Worm (Caenorhabditis elegans) whole organism, young adult: ENCODE measurements around the gene Y69A2AR.24.

ENCODE experiments used
- B0261.1 ChIP-seq: sonication (generic microtip); optimal IDR thresholded peaks from 2 replicates; lab custom pipeline; 2016; ENCODE audit warnings: mild to moderate bottlenecking, missing genetic modification characterization, moderate library complexity, missing compliant biosample characterization
- B0336.3 ChIP-seq: fragments of 200-800 bp; sonication (Bioruptor generic); IDR thresholded peaks from 2 replicates; pipeline ENCODE4 v1.3.6; 2022; ENCODE audit warnings: missing genetic modification characterization, missing compliant biosample characterization
- D2030.7 ChIP-seq: fragments of 200-800 bp; sonication (Bioruptor generic); IDR thresholded peaks from 2 replicates; pipeline ENCODE4 v1.3.6; 2022; ENCODE audit warnings: missing genetic modification reagents, missing genetic modification characterization, missing compliant biosample characterization
- F22D6.2 ChIP-seq: sonication (generic microtip); optimal IDR thresholded peaks from 2 replicates; lab custom pipeline; 2016; ENCODE audit warnings: mild to moderate bottlenecking, missing genetic modification characterization, missing compliant biosample characterization
- F23B12.7 ChIP-seq: sonication (generic microtip); optimal IDR thresholded peaks from 2 replicates; lab custom pipeline; 2017; ENCODE audit warnings: missing genetic modification characterization, mild to moderate bottlenecking, missing compliant biosample characterization, antibody characterized with exemption, moderate library complexity; ENCODE audit not compliant: insufficient read depth
- F52B5.7 ChIP-seq: sonication (generic microtip); optimal IDR thresholded peaks from 2 replicates; lab custom pipeline; 2016; ENCODE audit warnings: mild to moderate bottlenecking, missing genetic modification characterization, missing compliant biosample characterization
- F57A8.1 ChIP-seq: fragments of 200-800 bp; sonication (Bioruptor generic); optimal IDR thresholded peaks from 2 replicates; lab custom pipeline; 2018; ENCODE audit warnings: mild to moderate bottlenecking, missing genetic modification characterization, moderate library complexity, missing compliant biosample characterization
- K11D2.4 ChIP-seq: fragments of 200-800 bp; sonication (Bioruptor generic); IDR thresholded peaks from 2 replicates; pipeline ENCODE4 v1.3.6; 2022; ENCODE audit warnings: missing genetic modification reagents, missing genetic modification characterization, missing compliant biosample characterization
- T07F8.4 ChIP-seq: sonication (generic microtip); optimal IDR thresholded peaks from 2 replicates; lab custom pipeline; 2016; ENCODE audit warnings: mild to moderate bottlenecking, missing genetic modification characterization, moderate library complexity, missing compliant biosample characterization
- Y53F4B.3 ChIP-seq: fragments of 200-800 bp; sonication (Bioruptor generic); IDR thresholded peaks from 2 replicates; pipeline ENCODE4 v1.3.6; 2022; ENCODE audit warnings: missing genetic modification reagents, missing genetic modification characterization, missing compliant biosample characterization
- Y79H2A.3 ChIP-seq: fragments of 200-800 bp; sonication (Bioruptor generic); conservative IDR thresholded peaks from 2 replicates; pipeline ENCODE4 v1.3.6; 2022; ENCODE audit warnings: missing genetic modification reagents, missing genetic modification characterization, missing compliant biosample characterization
- Y95B8A.8 ChIP-seq: fragments of 200-800 bp; sonication (Bioruptor generic); IDR thresholded peaks from 2 replicates; pipeline ENCODE4 v1.3.6; 2022; ENCODE audit warnings: missing genetic modification reagents, missing genetic modification characterization, missing compliant biosample characterization
- ama-1 ChIP-seq, 3 experiments: fragments of 150-350 bp in 1 of 3; sonication (generic microtip) in 2 of 3; optimal IDR thresholded peaks; 2 replicates each; lab custom pipeline; 2014 to 2018; ENCODE audit warnings: missing biosample characterization in 2 of 3, missing genetic modification characterization in 2 of 3, missing genetic modification reagents in 2 of 3
- athp-1 ChIP-seq: sonication (generic microtip); optimal IDR thresholded peaks from 2 replicates; lab custom pipeline; 2017; ENCODE audit warnings: mild to moderate bottlenecking, missing genetic modification characterization, missing compliant biosample characterization
- attf-6 ChIP-seq: fragments of 200-800 bp; sonication (Bioruptor generic); IDR thresholded peaks from 2 replicates; pipeline ENCODE4 v1.3.6; 2022; ENCODE audit warnings: missing genetic modification reagents, missing genetic modification characterization, missing compliant biosample characterization
- bed-1 ChIP-seq: fragments of 200-800 bp; sonication (Bioruptor generic); IDR thresholded peaks from 2 replicates; pipeline ENCODE4 v1.3.6; 2022; ENCODE audit warnings: missing genetic modification reagents, missing genetic modification characterization, missing compliant biosample characterization
- bed-2 ChIP-seq: fragments of 200-800 bp; sonication (Bioruptor generic); IDR thresholded peaks from 2 replicates; pipeline ENCODE4 v1.3.6; 2022; ENCODE audit warnings: missing genetic modification reagents, missing genetic modification characterization, missing compliant biosample characterization
- ccch-3 ChIP-seq: fragments of 200-800 bp; sonication (Bioruptor generic); optimal IDR thresholded peaks from 2 replicates; lab custom pipeline; 2018; ENCODE audit warnings: mild to moderate bottlenecking, missing genetic modification characterization, missing compliant biosample characterization
- cebp-1 ChIP-seq, 2 experiments: fragments of 200-800 bp in 1 of 2; sonication (Bioruptor generic) in 1 of 2; sonication (generic microtip) in 1 of 2; IDR thresholded peaks in 1 of 2; optimal IDR thresholded peaks in 1 of 2; 2 replicates each; pipeline versions ENCODE4 v1.3.6 to Lab custom; 2017 to 2022; ENCODE audit warnings: missing compliant biosample characterization in 2 of 2, missing genetic modification characterization in 2 of 2, mild to moderate bottlenecking in 1 of 2, missing genetic modification reagents in 1 of 2, moderate library complexity in 1 of 2
- cebp-2 ChIP-seq: fragments of 200-800 bp; sonication (Bioruptor generic); IDR thresholded peaks from 2 replicates; pipeline ENCODE4 v1.3.6; 2022; ENCODE audit warnings: missing genetic modification characterization, missing compliant biosample characterization
- ceh-27 ChIP-seq: fragments of 200-800 bp; sonication (Bioruptor generic); optimal IDR thresholded peaks from 2 replicates; lab custom pipeline; 2018; ENCODE audit warnings: mild to moderate bottlenecking, missing genetic modification characterization, moderate library complexity, missing compliant biosample characterization
- ceh-58 ChIP-seq: fragments of 200-800 bp; sonication (Bioruptor generic); IDR thresholded peaks from 2 replicates; pipeline ENCODE4 v1.3.6; 2022; ENCODE audit warnings: missing genetic modification characterization, missing compliant biosample characterization
- ceh-91 ChIP-seq: fragments of 200-800 bp; sonication (Bioruptor generic); IDR thresholded peaks from 2 replicates; pipeline ENCODE4 v1.3.6; 2022; ENCODE audit warnings: missing genetic modification reagents, missing genetic modification characterization, missing compliant biosample characterization
- dox-1 ChIP-seq: fragments of 200-800 bp; sonication (Bioruptor generic); IDR thresholded peaks from 2 replicates; pipeline ENCODE4 v1.3.6; 2022; ENCODE audit warnings: missing genetic modification reagents, missing genetic modification characterization, missing compliant biosample characterization
- dpff-1 ChIP-seq: sonication (generic microtip); optimal IDR thresholded peaks from 2 replicates; lab custom pipeline; 2017; ENCODE audit warnings: mild to moderate bottlenecking, missing genetic modification characterization, missing compliant biosample characterization
- egrh-3 ChIP-seq: fragments of 200-800 bp; sonication (Bioruptor generic); IDR thresholded peaks from 2 replicates; pipeline ENCODE4 v1.3.6; 2022; ENCODE audit warnings: missing genetic modification reagents, missing genetic modification characterization, missing compliant biosample characterization
- ets-4 ChIP-seq: fragments of 200-800 bp; sonication (Bioruptor generic); optimal IDR thresholded peaks from 2 replicates; lab custom pipeline; 2018; ENCODE audit warnings: mild to moderate bottlenecking, missing genetic modification characterization, missing compliant biosample characterization
- fkh-3 ChIP-seq: sonication (generic microtip); optimal IDR thresholded peaks from 2 replicates; lab custom pipeline; 2016; ENCODE audit warnings: mild to moderate bottlenecking, missing genetic modification characterization, missing compliant biosample characterization
- gei-17 ChIP-seq: fragments of 200-800 bp; sonication (Bioruptor generic); optimal IDR thresholded peaks from 2 replicates; lab custom pipeline; 2018; ENCODE audit warnings: mild to moderate bottlenecking, missing genetic modification characterization, missing compliant biosample characterization
- hmg-1.2 ChIP-seq: fragments of 200-800 bp; sonication (Bioruptor generic); IDR thresholded peaks from 2 replicates; pipeline ENCODE4 v1.3.6; 2022; ENCODE audit warnings: missing genetic modification reagents, missing genetic modification characterization, missing compliant biosample characterization
- let-526 ChIP-seq: fragments of 200-800 bp; sonication (Bioruptor generic); IDR thresholded peaks from 2 replicates; pipeline ENCODE4 v1.3.6; 2022; ENCODE audit warnings: missing genetic modification reagents, missing genetic modification characterization, missing compliant biosample characterization
- let-607 ChIP-seq, 2 experiments: fragments of 200-800 bp in 1 of 2; sonication (Bioruptor generic) in 1 of 2; sonication (generic microtip) in 1 of 2; optimal IDR thresholded peaks; 2 replicates each; lab custom pipeline; 2016 to 2018; ENCODE audit warnings: mild to moderate bottlenecking in 2 of 2, missing compliant biosample characterization in 2 of 2, missing genetic modification characterization in 2 of 2, moderate library complexity in 2 of 2, missing genotype in 1 of 2
- lsy-27 ChIP-seq: sonication (generic microtip); optimal IDR thresholded peaks from 2 replicates; lab custom pipeline; 2017; ENCODE audit warnings: missing genetic modification characterization, mild to moderate bottlenecking, missing compliant biosample characterization, antibody characterized with exemption, missing genotype, borderline replicate concordance; ENCODE audit not compliant: insufficient read depth
- madf-3 ChIP-seq: fragments of 200-800 bp; sonication (Bioruptor generic); IDR thresholded peaks from 2 replicates; pipeline ENCODE4 v1.3.6; 2022; ENCODE audit warnings: missing genetic modification reagents, missing genetic modification characterization, missing compliant biosample characterization
- mes-4 ChIP-seq: sonication (generic microtip); optimal IDR thresholded peaks from 2 replicates; lab custom pipeline; 2016; ENCODE audit warnings: missing genotype, missing genetic modification characterization, missing compliant biosample characterization
- nfya-1 ChIP-seq: sonication (generic microtip); optimal IDR thresholded peaks from 2 replicates; lab custom pipeline; 2017; ENCODE audit warnings: antibody characterized with exemption, missing compliant biosample characterization, missing genetic modification characterization, borderline replicate concordance; ENCODE audit not compliant: insufficient read depth
- nfya-2 ChIP-seq: fragments of 200-800 bp; sonication (Bioruptor generic); IDR thresholded peaks from 2 replicates; pipeline ENCODE4 v1.3.6; 2022; ENCODE audit warnings: missing genetic modification reagents, missing genetic modification characterization, missing compliant biosample characterization
- nhr-179 ChIP-seq: sonication (generic microtip); optimal IDR thresholded peaks from 2 replicates; lab custom pipeline; 2016; ENCODE audit warnings: mild to moderate bottlenecking, missing genetic modification characterization, missing compliant biosample characterization
- rcor-1 ChIP-seq: fragments of 200-800 bp; sonication (Bioruptor generic); IDR thresholded peaks from 2 replicates; pipeline ENCODE4 v1.3.6; 2022; ENCODE audit warnings: missing genetic modification reagents, missing genetic modification characterization, missing compliant biosample characterization
- rec-8 ChIP-seq, 2 experiments: sonication (generic microtip); optimal IDR thresholded peaks; 2 replicates each; lab custom pipeline; 2016; ENCODE audit warnings: mild to moderate bottlenecking in 2 of 2, missing genetic modification characterization in 2 of 2, missing genetic modification reagents in 2 of 2, missing genotype in 2 of 2, missing biosample characterization in 1 of 2, missing compliant biosample characterization in 1 of 2, moderate library complexity in 1 of 2
- sea-2 ChIP-seq: fragments of 200-800 bp; sonication (Bioruptor generic); IDR thresholded peaks from 2 replicates; pipeline ENCODE4 v1.3.6; 2022; ENCODE audit warnings: missing genetic modification characterization, missing compliant biosample characterization
- tbp1 ChIP-seq: fragments of 200-800 bp; sonication (Bioruptor generic); optimal IDR thresholded peaks from 2 replicates; lab custom pipeline; 2018; ENCODE audit warnings: mild to moderate bottlenecking, missing genetic modification characterization, missing compliant biosample characterization
- tbx-9 ChIP-seq: sonication (generic microtip); optimal IDR thresholded peaks from 2 replicates; lab custom pipeline; 2016; ENCODE audit warnings: borderline replicate concordance, missing genetic modification characterization, inconsistent platforms, missing compliant biosample characterization
- unc-130 ChIP-seq: sonication (generic microtip); optimal IDR thresholded peaks from 2 replicates; lab custom pipeline; 2016; ENCODE audit warnings: missing genetic modification reagents, missing genetic modification characterization, missing compliant biosample characterization
- xnd-1 ChIP-seq: sonication (generic microtip); optimal IDR thresholded peaks from 2 replicates; lab custom pipeline; 2016; ENCODE audit warnings: missing genotype, missing genetic modification reagents, missing genetic modification characterization, missing compliant biosample characterization
- zfh-2 ChIP-seq: fragments of 200-800 bp; sonication (Bioruptor generic); conservative IDR thresholded peaks from 2 replicates; pipeline ENCODE4 v1.3.6; 2022; ENCODE audit warnings: missing genetic modification reagents, missing genetic modification characterization, missing compliant biosample characterization
- ztf-6 ChIP-seq: fragments of 200-800 bp; sonication (Bioruptor generic); IDR thresholded peaks from 2 replicates; pipeline ENCODE4 v1.3.6; 2022; ENCODE audit warnings: missing genetic modification reagents, missing genetic modification characterization, missing compliant biosample characterization

The Y69A2AR.24 gene

ce11 chrIV:2599634-2600033 lies 35.8 kb upstream of the Y69A2AR.24 start (continued):
- peak; percentile 29 for TF ChIP-seq F23B12.7 (tag; lab: Kevin White, UChicago)
- no peak for TF ChIP-seq ccch-3
- TF ChIP-seq athp-1 (tag; lab: Kevin White, UChicago): no peak
- no peak for TF ChIP-seq mes-4 (tag; lab: Kevin White, UChicago)
- no peak for TF ChIP-seq rcor-1 (GFP tag; lab: Robert Waterston, UW)
- no peak for TF ChIP-seq madf-3
- TF ChIP-seq Y53F4B.3 (GFP tag; lab: Robert Waterston, UW): no peak
- TF ChIP-seq dox-1 (GFP tag; lab: Robert Waterston, UW): peak; percentile 72
- TF ChIP-seq ceh-58: no peak
- peak; percentile 87 for TF ChIP-seq hmg-1.2
- no peak for TF ChIP-seq nfya-1 (tag; lab: Kevin White, UChicago)
- no peak for TF ChIP-seq bed-1 (GFP tag; lab: Robert Waterston, UW)
- TF ChIP-seq F52B5.7: no peak
- TF ChIP-seq xnd-1: no peak
- TF ChIP-seq T07F8.4 (tag; lab: Kevin White, UChicago): no peak
- no peak for TF ChIP-seq ets-4
- peak; percentile 78 for TF ChIP-seq ama-1 (optimal IDR thresholded peaks at IDR 0.05; lab: Kevin White, UChicago)
- TF ChIP-seq ama-1 (GFP tag; optimal IDR thresholded peaks at IDR 0.05; lab: Kevin White, UChicago): no peak
- TF ChIP-seq K11D2.4: peak; percentile 60; the same call in 1 of the 2 replicates
- no peak for TF ChIP-seq D2030.7 (GFP tag; lab: Robert Waterston, UW)
- TF ChIP-seq sea-2 (GFP tag; lab: Robert Waterston, UW): no peak
- TF ChIP-seq fkh-3 (tag; lab: Kevin White, UChicago): no peak
- no peak for TF ChIP-seq F57A8.1 (GFP tag; lab: Kevin White, UChicago)
- no peak for TF ChIP-seq ceh-91 (GFP tag; lab: Robert Waterston, UW)
- no peak for TF ChIP-seq attf-6 (GFP tag; lab: Robert Waterston, UW)
- TF ChIP-seq rec-8 (tag; optimal IDR thresholded peaks at IDR 0.05; lab: Kevin White, UChicago): no peak
- TF ChIP-seq Y79H2A.3 (GFP tag; lab: Robert Waterston, UW): no peak
- TF ChIP-seq cebp-1 (GFP tag; IDR thresholded peaks at IDR 0.05; lab: Robert Waterston, UW): peak; percentile 58; the same call in 1 of the 2 replicates
- TF ChIP-seq cebp-1 (tag; optimal IDR thresholded peaks at IDR 0.05; lab: Kevin White, UChicago): peak; percentile 75
- TF ChIP-seq zfh-2 (GFP tag; lab: Robert Waterston, UW): peak; percentile 60
- TF ChIP-seq gei-17: no peak
- TF ChIP-seq let-526 (GFP tag; lab: Robert Waterston, UW): no peak
- no peak for TF ChIP-seq nfya-2 (GFP tag; lab: Robert Waterston, UW)
- TF ChIP-seq unc-130 (GFP tag; lab: Kevin White, UChicago): no peak
- no peak for TF ChIP-seq F22D6.2 (tag; lab: Kevin White, UChicago)
- no peak for TF ChIP-seq tbx-9 (tag; lab: Kevin White, UChicago)
- no peak for TF ChIP-seq egrh-3 (GFP tag; lab: Robert Waterston, UW)
- no peak for TF ChIP-seq dpff-1 (tag; lab: Kevin White, UChicago)
- no peak for TF ChIP-seq cebp-2 (GFP tag; lab: Robert Waterston, UW)
- TF ChIP-seq lsy-27 (tag; lab: Kevin White, UChicago): no peak
- TF ChIP-seq Y95B8A.8 (GFP tag; lab: Robert Waterston, UW): no peak
- peak; percentile 68 for TF ChIP-seq ceh-27 (GFP tag; lab: Kevin White, UChicago)
- TF ChIP-seq tbp1 (GFP tag; lab: Kevin White, UChicago): peak; percentile 41
- no peak for TF ChIP-seq nhr-179
- TF ChIP-seq B0261.1 (tag; lab: Kevin White, UChicago): no peak
- no peak for TF ChIP-seq let-607 (tag; optimal IDR thresholded peaks at IDR 0.05; lab: Kevin White, UChicago)
- TF ChIP-seq bed-2 (GFP tag; lab: Robert Waterston, UW): no peak
- TF ChIP-seq ztf-6 (GFP tag; lab: Robert Waterston, UW): no peak
- 0 out of 2 replicates have a peak, but pooled peaks have one; percentile 52 for TF ChIP-seq B0336.3 (GFP tag; lab: Robert Waterston, UW)
